Worm (Caenorhabditis elegans) whole organism, mixed stage, embryonic: ENCODE data around the gene nspg-13.
A peak's percentile ranks its signal among the peaks of the same experiment; 100 is the strongest.

ENCODE experiments used
- ces-1 ChIP-seq: fragments of 150-350 bp; optimal IDR thresholded peaks from 2 replicates; lab custom pipeline; 2014; ENCODE audit warnings: missing biosample characterization, missing genetic modification reagents, missing genetic modification characterization
- lsy-2 ChIP-seq: fragments of 150-350 bp; optimal IDR thresholded peaks from 2 replicates; lab custom pipeline; 2014; ENCODE audit warnings: missing biosample characterization, missing genetic modification characterization

DNA sequence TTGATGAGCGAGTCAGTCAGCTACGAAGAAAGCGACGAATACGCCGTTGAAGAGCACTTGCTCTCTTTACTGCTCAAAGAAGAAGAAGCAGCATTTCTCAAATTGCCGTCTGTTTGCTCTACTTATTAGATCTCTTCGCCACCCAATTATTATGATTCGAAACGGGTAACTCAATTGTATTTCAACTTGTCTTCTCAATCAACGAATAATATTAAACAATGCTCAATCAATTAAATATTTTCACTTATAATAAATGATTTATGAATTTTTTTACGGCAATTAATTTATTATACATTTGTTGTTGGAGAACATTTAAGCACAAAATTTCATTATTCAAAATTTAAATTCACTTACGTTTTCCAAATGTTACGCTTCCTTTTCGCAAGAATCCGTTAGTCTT is 23.3 kb downstream of the nspg-13 start:
- TF ChIP-seq ces-1 (GFP tag; lab: Kevin White, UChicago), result peak; percentile 95
- no peak for TF ChIP-seq lsy-2 (tag; lab: Kevin White, UChicago)
